Worm (Caenorhabditis elegans) whole organism, L4/young adult: ENCODE data around the gene ttll-15.

Source experiments
- W03F9.2 ChIP-seq: fragments of 150-350 bp; optimal IDR thresholded peaks from 2 replicates; lab custom pipeline; 2014; ENCODE audit warnings: missing biosample characterization, missing genetic modification characterization
- dao-5 ChIP-seq: sonication (generic microtip); optimal IDR thresholded peaks from 2 replicates; lab custom pipeline; 2016; ENCODE audit warnings: missing genotype, missing genetic modification characterization, moderate library complexity, missing compliant biosample characterization
- him-1 ChIP-seq: sonication (generic microtip); optimal IDR thresholded peaks from 2 replicates; lab custom pipeline; 2016; ENCODE audit warnings: missing genotype, missing genetic modification reagents, missing genetic modification characterization, missing compliant biosample characterization

DNA sequence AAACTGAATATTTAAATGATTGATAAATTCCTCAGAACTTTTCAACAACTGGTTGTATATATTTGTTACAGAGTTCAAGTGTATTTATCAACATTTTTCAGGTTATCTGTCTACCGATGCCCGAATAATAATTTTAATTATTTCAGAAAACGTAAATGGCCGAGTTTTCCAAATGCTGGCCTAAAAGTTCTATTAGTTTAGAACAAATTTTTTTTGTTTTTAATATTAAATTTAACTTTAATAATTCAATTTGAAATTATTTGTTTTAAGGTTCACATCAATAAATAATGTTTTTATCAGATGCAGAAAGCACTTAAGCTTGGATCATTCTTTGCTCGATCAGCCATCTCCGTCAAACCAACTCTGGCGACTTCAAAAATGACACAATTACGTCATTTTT lies 44.0 kb upstream of the ttll-15 start, which contains the start of gene trx-2:
- TF ChIP-seq him-1 (tag; lab: Kevin White, UChicago) (no peak), dao-5 (no peak), W03F9.2 (no peak)
